Fruit fly (Drosophila melanogaster): ENCODE measurements around the gene bocks.

Gene bocks

DNA sequence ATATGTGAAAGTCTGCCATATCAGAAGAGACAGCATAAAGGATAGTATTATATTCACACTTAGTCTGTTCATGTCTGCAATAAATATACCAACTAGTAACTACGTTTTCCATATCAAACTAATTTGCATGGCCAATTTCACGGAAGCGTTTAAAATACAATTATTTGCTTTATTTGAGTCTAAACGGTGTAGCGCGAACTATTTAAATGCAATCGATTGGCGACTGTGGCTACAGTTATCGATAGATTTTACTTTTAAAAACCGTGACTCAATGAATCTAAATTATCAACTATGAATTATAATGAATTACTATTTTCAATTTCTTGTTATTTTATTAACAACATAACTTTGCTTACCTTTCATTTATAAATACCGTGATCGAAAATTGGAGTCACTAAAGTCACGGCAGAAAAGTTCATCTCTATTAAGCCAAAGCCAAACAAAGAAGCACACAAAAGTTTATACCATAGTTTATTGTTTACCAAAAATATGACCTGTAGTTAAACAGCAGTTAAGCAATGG is 36.1 kb upstream of the bocks start, which contains the start of the genes CG9427 and CG8319 (continued):
- TF ChIP-seq CG15011 (GFP tag; optimal IDR thresholded peaks at IDR 0.05), result no peak
- peak; percentile 78 for TF ChIP-seq Bgb (GFP tag; IDR thresholded peaks at IDR 0.05; ENCODE audit: partially characterized antibody)
- no peak for TF ChIP-seq prd (optimal IDR thresholded peaks at IDR 0.05)
- peak; percentile 80 for TF ChIP-seq prd (GFP tag; IDR thresholded peaks at IDR 0.05)
- peak; percentile 38 for TF ChIP-seq exex (tag; optimal IDR thresholded peaks at IDR 0.05)
- TF ChIP-seq CG3065 (GFP tag; optimal IDR thresholded peaks at IDR 0.05), result peak; percentile 41
- no peak for TF ChIP-seq CG10274 (GFP tag; optimal IDR thresholded peaks at IDR 0.05)
- TF ChIP-seq CG3838 (GFP tag; optimal IDR thresholded peaks at IDR 0.05), result no peak
- TF ChIP-seq Blimp-1 (GFP tag; optimal IDR thresholded peaks at IDR 0.05), result peak; percentile 59
- TF ChIP-seq Vsx1 (GFP tag; optimal IDR thresholded peaks at IDR 0.05), result no peak
- TF ChIP-seq row (GFP tag; IDR thresholded peaks at IDR 0.05), result peak; percentile 82
- no peak; the same call in 1 of the 2 replicates for TF ChIP-seq CG9215 (GFP tag; IDR thresholded peaks at IDR 0.05)
- TF ChIP-seq CG6813 (GFP tag; optimal IDR thresholded peaks at IDR 0.05), result no peak
- peak; percentile 36 for TF ChIP-seq nerfin-1 (tag; optimal IDR thresholded peaks at IDR 0.05)
- no peak for TF ChIP-seq HHEX (GFP tag; optimal IDR thresholded peaks at IDR 0.05)
- no peak for TF ChIP-seq ase (GFP tag; IDR thresholded peaks at IDR 0.05)
- TF ChIP-seq CG6254 (GFP tag; optimal IDR thresholded peaks at IDR 0.05), result no peak
- peak; percentile 75 for TF ChIP-seq Hsf (GFP tag; optimal IDR thresholded peaks at IDR 0.05)
- TF ChIP-seq Dip3 (GFP tag; optimal IDR thresholded peaks at IDR 0.05), result peak; percentile 58
- TF ChIP-seq slou (GFP tag; optimal IDR thresholded peaks at IDR 0.05), result no peak
- no peak for TF ChIP-seq CG8281 (tag; optimal IDR thresholded peaks at IDR 0.05)
- peak; percentile 51 for TF ChIP-seq CG4854 (GFP tag; optimal IDR thresholded peaks at IDR 0.05)
- peak; percentile 33 for TF ChIP-seq CG7786 (GFP tag; optimal IDR thresholded peaks at IDR 0.05)
- TF ChIP-seq sens (GFP tag), result peak; percentile 94
- TF ChIP-seq CG13123 (GFP tag; optimal IDR thresholded peaks at IDR 0.05), result peak; percentile 37
- TF ChIP-seq TFAM (GFP tag; optimal IDR thresholded peaks at IDR 0.05), result no peak
- no peak for TF ChIP-seq chm (GFP tag; IDR thresholded peaks at IDR 0.05)
- no peak for TF ChIP-seq CG11696 (GFP tag; IDR thresholded peaks at IDR 0.05)
- TF ChIP-seq CG8359 (GFP tag; optimal IDR thresholded peaks at IDR 0.05; ENCODE audit: borderline replicate concordance), result no peak
- no peak for TF ChIP-seq Adf1 (GFP tag; IDR thresholded peaks at IDR 0.05)
- TF ChIP-seq CrebB (tag; optimal IDR thresholded peaks at IDR 0.05), result peak; percentile 77
- peak in 1 of 2 experiments; percentile 61 for TF ChIP-seq bsh (GFP tag; optimal IDR thresholded peaks at IDR 0.05)
- TF ChIP-seq mam (GFP tag; optimal IDR thresholded peaks at IDR 0.05), result peak; percentile 66
- TF ChIP-seq CG2120 (GFP tag; optimal IDR thresholded peaks at IDR 0.05), result peak; percentile 83
- TF ChIP-seq kni (GFP tag; optimal IDR thresholded peaks at IDR 0.05), result peak; percentile 26
- TF ChIP-seq ewg (GFP tag; optimal IDR thresholded peaks at IDR 0.05), result no peak
- TF ChIP-seq scrt (GFP tag; optimal IDR thresholded peaks at IDR 0.05), result peak; percentile 40
- TF ChIP-seq unc-4 (GFP tag; IDR thresholded peaks at IDR 0.05; ENCODE audit: partially characterized antibody), result peak; percentile 95
- no peak for TF ChIP-seq CkIIα-i1 (GFP tag; IDR thresholded peaks at IDR 0.05)
- no peak for TF ChIP-seq Abd-B (GFP tag; optimal IDR thresholded peaks at IDR 0.05)
- TF ChIP-seq Deaf1 (tag; optimal IDR thresholded peaks at IDR 0.05), result peak; percentile 49
- no peak for TF ChIP-seq CTCF (GFP tag; optimal IDR thresholded peaks at IDR 0.05)
- no peak for TF ChIP-seq gcm2 (GFP tag; optimal IDR thresholded peaks at IDR 0.05)
- peak; percentile 56 for TF ChIP-seq dmrt11E (tag; optimal IDR thresholded peaks at IDR 0.05)
- no peak for TF ChIP-seq repo (GFP tag; optimal IDR thresholded peaks at IDR 0.05)
- no peak for TF ChIP-seq emc (GFP tag; optimal IDR thresholded peaks at IDR 0.05)
- no peak for TF ChIP-seq eyg (GFP tag; optimal IDR thresholded peaks at IDR 0.05)
- peak; percentile 49 for TF ChIP-seq CG16863 (GFP tag; optimal IDR thresholded peaks at IDR 0.05)
- TF ChIP-seq Hr3 (GFP tag; optimal IDR thresholded peaks at IDR 0.05), result peak; percentile 56
- peak; percentile 62 for TF ChIP-seq CG18764 (GFP tag; optimal IDR thresholded peaks at IDR 0.05)
- TF ChIP-seq CG4617 (GFP tag; optimal IDR thresholded peaks at IDR 0.05; ENCODE audit: borderline replicate concordance), result peak; percentile 63

Measured in whole organism, embryonic.